Worm (Caenorhabditis elegans): ENCODE results near the gene gcy-8.

gcy-8 gene

ce11 chrIV:7956643-7957317 is 28.8 kb downstream of the gcy-8 start, which contains the start of gene csr-1:
csr-1 (plus strand) TSS chrIV:7957267.
- no peak for TF ChIP-seq lin-11 (tag; optimal IDR thresholded peaks at IDR 0.05)
- TF ChIP-seq fos-1 (tag; optimal IDR thresholded peaks at IDR 0.05) = no peak
- TF ChIP-seq crh-2 (tag; optimal IDR thresholded peaks at IDR 0.05) = no peak
- no peak for TF ChIP-seq ztf-4 (tag; optimal IDR thresholded peaks at IDR 0.05)
- TF ChIP-seq Y55F3AM.14 (GFP tag; optimal IDR thresholded peaks at IDR 0.05) = no peak
- no peak for TF ChIP-seq ZK546.5 (tag; optimal IDR thresholded peaks at IDR 0.05)
- no peak for TF ChIP-seq sma-3 (GFP tag; optimal IDR thresholded peaks at IDR 0.05)
- TF ChIP-seq unc-62 (GFP tag; optimal IDR thresholded peaks at IDR 0.05) = no peak
- no peak for TF ChIP-seq sma-9 (GFP tag; optimal IDR thresholded peaks at IDR 0.05)
- no peak for TF ChIP-seq sma-9 (tag; optimal IDR thresholded peaks at IDR 0.05)

DNA sequence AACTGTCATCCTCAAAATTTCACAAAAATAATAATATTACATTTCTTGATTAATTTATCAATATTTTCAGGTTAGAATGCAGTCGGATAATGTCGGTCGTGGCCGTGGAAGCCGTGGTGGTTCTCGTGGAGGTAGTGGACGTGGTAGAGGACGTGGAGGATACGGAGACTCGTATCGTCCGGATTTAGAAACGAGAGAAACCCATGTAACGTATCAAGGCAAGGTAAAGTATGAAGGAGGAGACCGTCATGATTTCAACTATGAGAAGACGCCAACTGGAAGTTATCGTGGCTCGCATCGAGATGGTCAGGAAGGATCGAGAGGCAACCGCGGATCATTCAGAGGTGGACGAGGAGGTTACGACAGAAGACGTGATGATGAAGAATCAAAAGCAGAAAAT is 29.6 kb downstream of the gcy-8 start, which contains the start of gene frpr-10:
frpr-10 (plus strand) TSS at position 301 of the 400 bp plus-strand sequence.
- TF ChIP-seq mbf-1 (tag; optimal IDR thresholded peaks at IDR 0.05) (no peak), dmd-4 (tag; optimal IDR thresholded peaks at IDR 0.05) (no peak), blmp-1 (tag; optimal IDR thresholded peaks at IDR 0.05; ENCODE audit: insufficient read depth) (no peak), nhr-10 (tag; optimal IDR thresholded peaks at IDR 0.05) (no peak)

ce11 chrIV:7958092-7958491 is 30.1 kb downstream of the gcy-8 start:
- TF ChIP-seq nhr-10 (tag; optimal IDR thresholded peaks at IDR 0.05) (no peak), nhr-77 (tag; optimal IDR thresholded peaks at IDR 0.05) (no peak), ztf-1 (GFP tag; conservative IDR thresholded peaks at IDR 0.05) (no peak), sma-3 (GFP tag; optimal IDR thresholded peaks at IDR 0.05) (no peak), mbf-1 (tag; optimal IDR thresholded peaks at IDR 0.05) (no peak), snpc-4 (tag; optimal IDR thresholded peaks at IDR 0.05) (no peak), zag-1 (tag; optimal IDR thresholded peaks at IDR 0.05) (no peak), elt-3 (tag; optimal IDR thresholded peaks at IDR 0.05) (no peak), unc-55 (GFP tag; optimal IDR thresholded peaks at IDR 0.05) (no peak), nhr-6 (tag; optimal IDR thresholded peaks at IDR 0.05) (no peak), gmeb-1 (tag; optimal IDR thresholded peaks at IDR 0.05) (no peak), lin-39 (tag; optimal IDR thresholded peaks at IDR 0.05) (no peak), ama-1 (optimal IDR thresholded peaks at IDR 0.05) (no peak), nhr-237 (tag; optimal IDR thresholded peaks at IDR 0.05) (no peak), nhr-11 (tag; optimal IDR thresholded peaks at IDR 0.05) (no peak)

DNA sequence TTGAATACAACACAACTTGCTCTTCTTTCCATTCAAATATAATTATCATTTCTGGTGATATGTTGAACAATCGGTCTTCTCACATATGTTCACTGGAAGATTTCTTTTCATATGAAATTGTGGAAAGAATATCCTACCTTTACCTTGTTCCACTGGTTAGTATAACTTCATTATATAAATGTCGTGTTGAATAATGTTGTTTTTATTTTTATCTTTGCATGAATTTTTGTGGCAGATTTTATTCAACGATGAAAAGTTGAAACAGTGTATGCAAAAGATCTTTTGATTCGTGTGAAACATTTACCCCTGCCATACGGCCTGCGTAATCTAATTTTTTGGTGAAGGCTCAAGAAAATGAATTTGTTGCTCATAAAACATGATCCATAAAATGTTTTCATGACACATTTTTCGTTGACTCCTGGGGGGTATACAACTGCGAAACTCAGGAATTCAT is 34.0 kb downstream of the gcy-8 start:
- TF ChIP-seq sma-9 (GFP tag; optimal IDR thresholded peaks at IDR 0.05) (no peak), sma-9 (tag; optimal IDR thresholded peaks at IDR 0.05) (no peak), blmp-1 (tag; optimal IDR thresholded peaks at IDR 0.05; ENCODE audit: insufficient read depth) (no peak), nhr-12 (tag; optimal IDR thresholded peaks at IDR 0.05) (no peak), C34F6.9 (tag; optimal IDR thresholded peaks at IDR 0.05) (no peak), sem-4 (tag; optimal IDR thresholded peaks at IDR 0.05) (no peak)

DNA sequence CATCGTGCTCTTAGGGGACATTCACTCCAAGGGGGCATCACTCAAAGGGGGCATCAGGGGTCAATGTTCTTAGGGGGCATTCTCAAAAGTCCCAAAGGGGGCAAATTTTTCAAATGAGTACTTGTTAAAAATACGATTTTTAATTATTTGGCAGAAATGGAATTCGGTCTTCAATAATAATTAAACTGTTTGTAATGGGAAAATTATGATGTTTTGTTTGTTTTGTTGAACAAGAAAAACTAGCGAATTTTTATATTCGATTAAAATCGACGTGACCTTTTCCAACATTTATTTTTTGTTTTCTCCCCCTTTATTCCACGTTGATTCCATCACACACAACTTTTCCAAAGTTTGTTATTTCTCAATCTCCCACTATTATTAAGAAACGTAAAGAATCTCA is 39.1 kb downstream of the gcy-8 start, which contains the start of gene F57H12.5:
F57H12.5 (plus strand) TSS at position 301 of the 400 bp plus-strand sequence.
- TF ChIP-seq F13H6.1 (tag; optimal IDR thresholded peaks at IDR 0.05) = no peak
- TF ChIP-seq mbf-1 (tag; optimal IDR thresholded peaks at IDR 0.05) = no peak
- TF ChIP-seq lsy-2 (tag; optimal IDR thresholded peaks at IDR 0.05) = no peak
- TF ChIP-seq nhr-10 (tag; optimal IDR thresholded peaks at IDR 0.05) = no peak
- no peak for TF ChIP-seq nhr-11 (tag; optimal IDR thresholded peaks at IDR 0.05)
- no peak for TF ChIP-seq sma-9 (GFP tag; optimal IDR thresholded peaks at IDR 0.05)
- no peak for TF ChIP-seq sma-9 (tag; optimal IDR thresholded peaks at IDR 0.05)
- no peak for TF ChIP-seq ama-1 (optimal IDR thresholded peaks at IDR 0.05)
- no peak for TF ChIP-seq gmeb-1 (tag; optimal IDR thresholded peaks at IDR 0.05)
- TF ChIP-seq unc-62 (GFP tag; optimal IDR thresholded peaks at IDR 0.05) = no peak
- TF ChIP-seq nhr-237 (tag; optimal IDR thresholded peaks at IDR 0.05) = no peak
- TF ChIP-seq ZK546.5 (tag; optimal IDR thresholded peaks at IDR 0.05) = no peak
- no peak for TF ChIP-seq C34F6.9 (tag; optimal IDR thresholded peaks at IDR 0.05)
- TF ChIP-seq nhr-129 (tag; optimal IDR thresholded peaks at IDR 0.05) = no peak
- no peak for TF ChIP-seq skn-1 (tag; optimal IDR thresholded peaks at IDR 0.05)
- no peak for TF ChIP-seq unc-39 (tag; optimal IDR thresholded peaks at IDR 0.05)
- no peak for TF ChIP-seq lin-39 (tag; optimal IDR thresholded peaks at IDR 0.05)
- TF ChIP-seq mdl-1 (tag; optimal IDR thresholded peaks at IDR 0.05) = no peak
- TF ChIP-seq nhr-77 (tag; optimal IDR thresholded peaks at IDR 0.05) = no peak
- TF ChIP-seq egl-27 (tag; optimal IDR thresholded peaks at IDR 0.05) = no peak

Data from whole organism, L2 larva.